Fruit fly (Drosophila melanogaster): ENCODE measurements around the gene aus.

Gene aus

DNA sequence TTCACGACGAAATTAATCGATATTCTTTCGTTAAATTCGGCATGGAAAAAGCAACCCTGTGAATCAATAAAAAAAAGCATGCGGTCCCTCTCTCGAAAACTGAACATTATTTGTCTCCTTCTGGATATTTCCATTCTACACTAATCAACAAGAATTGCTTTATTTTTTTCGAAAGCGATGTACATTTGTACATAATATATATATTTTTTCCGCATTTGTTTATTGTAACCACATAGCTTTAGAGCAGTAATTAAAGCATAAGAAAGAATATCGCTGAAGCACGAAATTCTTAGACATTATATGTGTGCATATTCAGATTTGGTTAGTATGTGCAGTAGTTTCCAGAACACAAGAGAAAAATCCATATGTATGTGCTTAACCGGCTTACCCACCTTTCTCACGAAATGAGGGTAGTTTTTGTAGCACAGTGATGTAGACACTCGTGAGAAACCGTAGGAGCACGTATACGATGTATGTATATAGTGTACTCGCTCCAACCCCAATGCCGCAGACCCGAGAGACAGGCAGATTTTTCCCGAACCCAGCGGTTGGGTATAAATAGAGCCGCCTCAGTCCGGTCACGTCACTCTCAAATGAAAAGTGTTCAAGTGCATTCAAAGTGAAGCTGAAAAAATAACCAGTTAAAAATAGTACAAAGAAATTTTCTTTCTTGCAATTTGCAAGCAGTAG, 53.2 kb downstream of the aus start (continued):
- TF ChIP-seq CG4404 (GFP tag; IDR thresholded peaks at IDR 0.05): no peak
- no peak for TF ChIP-seq CG11560 (tag; IDR thresholded peaks at IDR 0.05)
- peak; percentile 88 for TF ChIP-seq CG6765 (GFP tag; optimal IDR thresholded peaks at IDR 0.05)
- TF ChIP-seq CG34422 (GFP tag; IDR thresholded peaks at IDR 0.05): no peak
- peak; percentile 42 for TF ChIP-seq ERR (GFP tag; optimal IDR thresholded peaks at IDR 0.05)
- peak; percentile 60 for TF ChIP-seq CG10654 (GFP tag; optimal IDR thresholded peaks at IDR 0.05)
- no peak for TF ChIP-seq gsb-n (tag; optimal IDR thresholded peaks at IDR 0.05)
- TF ChIP-seq CG3407 (GFP tag; optimal IDR thresholded peaks at IDR 0.05): no peak
- peak; percentile 33 for TF ChIP-seq btn (GFP tag; optimal IDR thresholded peaks at IDR 0.05)
- peak; percentile 66 for TF ChIP-seq CG15514 (GFP tag; optimal IDR thresholded peaks at IDR 0.05)
- peak; percentile 59 for TF ChIP-seq CG4820 (GFP tag; optimal IDR thresholded peaks at IDR 0.05)
- TF ChIP-seq Drgx (GFP tag; IDR thresholded peaks at IDR 0.05): no peak
- TF ChIP-seq B-H1 (GFP tag; IDR thresholded peaks at IDR 0.05): no peak
- no peak for TF ChIP-seq zen2 (GFP tag; IDR thresholded peaks at IDR 0.05; ENCODE audit: partially characterized antibody)
- TF ChIP-seq CG1647 (GFP tag; optimal IDR thresholded peaks at IDR 0.05): peak; percentile 67
- TF ChIP-seq fd3F (GFP tag; optimal IDR thresholded peaks at IDR 0.05): peak; percentile 80
- peak; percentile 63 to 80 for TF ChIP-seq chif (GFP tag; optimal IDR thresholded peaks at IDR 0.05)
- TF ChIP-seq CG11723 (GFP tag; optimal IDR thresholded peaks at IDR 0.05): peak; percentile 80
- no peak for TF ChIP-seq p53 (GFP tag; optimal IDR thresholded peaks at IDR 0.05)
- no peak for TF ChIP-seq slp2 (GFP tag; optimal IDR thresholded peaks at IDR 0.05)
- peak; percentile 49 for TF ChIP-seq CHES-1-like (GFP tag; optimal IDR thresholded peaks at IDR 0.05)
- peak; percentile 12 for TF ChIP-seq Sry-β (GFP tag; optimal IDR thresholded peaks at IDR 0.05)
- peak; percentile 68 for TF ChIP-seq CG6683 (GFP tag; optimal IDR thresholded peaks at IDR 0.05)
- no peak for TF ChIP-seq fru (optimal IDR thresholded peaks at IDR 0.05)
- no peak for TF ChIP-seq sens-2 (GFP tag; IDR thresholded peaks at IDR 0.05)
- TF ChIP-seq Lhr (GFP tag; optimal IDR thresholded peaks at IDR 0.05): peak; percentile 27
- peak; percentile 79 for TF ChIP-seq zfh2 (GFP tag; optimal IDR thresholded peaks at IDR 0.05)
- peak; percentile 60 for TF ChIP-seq MTF-1 (GFP tag; optimal IDR thresholded peaks at IDR 0.05; ENCODE audit: borderline replicate concordance)
- TF ChIP-seq tna (GFP tag; IDR thresholded peaks at IDR 0.05; ENCODE audit: partially characterized antibody): no peak
- TF ChIP-seq Dad (GFP tag; optimal IDR thresholded peaks at IDR 0.05): no peak
- TF ChIP-seq CG6654 (GFP tag; optimal IDR thresholded peaks at IDR 0.05): peak; percentile 65
- TF ChIP-seq CG8944 (GFP tag; optimal IDR thresholded peaks at IDR 0.05): peak; percentile 44
- no peak for TF ChIP-seq CG32772 (GFP tag; IDR thresholded peaks at IDR 0.05)
- TF ChIP-seq luna (GFP tag; optimal IDR thresholded peaks at IDR 0.05): peak; percentile 24
- TF ChIP-seq Max (GFP tag; optimal IDR thresholded peaks at IDR 0.05): peak; percentile 73
- TF ChIP-seq dysf (GFP tag; IDR thresholded peaks at IDR 0.05): no peak
- no peak for TF ChIP-seq aop (GFP tag; IDR thresholded peaks at IDR 0.05)
- peak; percentile 8 for TF ChIP-seq CG2875 (GFP tag; optimal IDR thresholded peaks at IDR 0.05)
- peak; percentile 68 for TF ChIP-seq corto (GFP tag; optimal IDR thresholded peaks at IDR 0.05)
- TF ChIP-seq HLH4C (GFP tag; IDR thresholded peaks at IDR 0.05; ENCODE audit: partially characterized antibody): no peak
- peak; percentile 80 for TF ChIP-seq HLH54F (GFP tag; optimal IDR thresholded peaks at IDR 0.05)
- TF ChIP-seq schlank (tag; optimal IDR thresholded peaks at IDR 0.05): peak; percentile 50
- no peak for TF ChIP-seq so (GFP tag; IDR thresholded peaks at IDR 0.05)
- TF ChIP-seq ken (GFP tag; IDR thresholded peaks at IDR 0.05): no peak
- peak; percentile 75 for TF ChIP-seq D19B (GFP tag; optimal IDR thresholded peaks at IDR 0.05)
- no peak for TF ChIP-seq slbo (GFP tag; IDR thresholded peaks at IDR 0.05)
- peak; percentile 91 for TF ChIP-seq Meics (GFP tag; optimal IDR thresholded peaks at IDR 0.05)
- TF ChIP-seq bbx (GFP tag; IDR thresholded peaks at IDR 0.05; ENCODE audit: partially characterized antibody): no peak
- peak; percentile 84 for TF ChIP-seq CG12942 (GFP tag; optimal IDR thresholded peaks at IDR 0.05)
- peak; percentile 80 for TF ChIP-seq mam (GFP tag; optimal IDR thresholded peaks at IDR 0.05)
- TF ChIP-seq org-1 (GFP tag; optimal IDR thresholded peaks at IDR 0.05): peak; percentile 72

Data from whole organism, embryonic.